Worm (Caenorhabditis elegans): ENCODE measurements around the gene nasp-1.

Gene nasp-1

ce11 chrII:11099841-11100240, 6.6 kb upstream of the nasp-1 start, which contains the start of gene C09H10.4:
Gene C09H10.4, plus strand, starts transcription at chrII:11100141.
- no peak for TF ChIP-seq snu-23 (GFP tag; optimal IDR thresholded peaks at IDR 0.05)
- TF ChIP-seq pax-3 (tag; optimal IDR thresholded peaks at IDR 0.05) = no peak
- no peak for TF ChIP-seq dpl-1 (GFP tag; optimal IDR thresholded peaks at IDR 0.05)
- no peak for TF ChIP-seq lir-3 (tag; optimal IDR thresholded peaks at IDR 0.05; ENCODE audit: poor library complexity)
- TF ChIP-seq tbx-2 (tag; optimal IDR thresholded peaks at IDR 0.05) = no peak
- no peak for TF ChIP-seq efl-1 (optimal IDR thresholded peaks at IDR 0.05)
- no peak for TF ChIP-seq efl-1 (GFP tag; optimal IDR thresholded peaks at IDR 0.05 in 1 of 2)
- no peak for TF ChIP-seq fos-1 (tag; optimal IDR thresholded peaks at IDR 0.05)
- no peak for TF ChIP-seq unc-98 (GFP tag; IDR thresholded peaks at IDR 0.05)
- no peak for TF ChIP-seq pag-3 (tag; optimal IDR thresholded peaks at IDR 0.05; ENCODE audit: borderline replicate concordance, insufficient read depth)
- no peak for TF ChIP-seq lsy-2 (tag; optimal IDR thresholded peaks at IDR 0.05)
- TF ChIP-seq ztf-11 (tag; optimal IDR thresholded peaks at IDR 0.05) = no peak
- TF ChIP-seq pqm-1 (tag; optimal IDR thresholded peaks at IDR 0.05) = no peak
- no peak for TF ChIP-seq jun-1 (tag; optimal IDR thresholded peaks at IDR 0.05)
- no peak for TF ChIP-seq nhr-11 (tag; optimal IDR thresholded peaks at IDR 0.05)
- no peak for TF ChIP-seq unc-30 (tag; optimal IDR thresholded peaks at IDR 0.05)

DNA sequence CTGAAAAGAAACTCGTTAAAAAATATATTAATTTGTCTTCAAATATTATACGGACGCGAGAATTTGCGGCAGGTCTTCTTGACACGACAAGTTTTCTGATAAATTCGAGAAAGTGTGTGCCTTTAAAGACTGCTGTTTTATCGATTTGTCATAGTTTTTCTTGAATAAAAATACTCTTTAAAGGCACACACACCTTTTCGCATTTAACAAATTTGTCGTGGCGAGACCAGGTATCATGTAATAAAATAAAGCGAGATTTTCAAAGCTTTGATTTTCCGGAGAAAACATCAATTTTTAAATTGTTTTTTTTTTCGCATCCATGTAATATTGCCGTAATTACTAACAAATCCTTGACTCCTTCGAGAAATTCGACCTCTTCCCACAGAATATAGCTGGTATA, 5.2 kb upstream of the nasp-1 start:
- TF ChIP-seq mdl-1 (tag; optimal IDR thresholded peaks at IDR 0.05) (no peak), unc-130 (tag; optimal IDR thresholded peaks at IDR 0.05) (no peak), pag-3 (tag; optimal IDR thresholded peaks at IDR 0.05; ENCODE audit: borderline replicate concordance, insufficient read depth) (no peak), lir-3 (tag; optimal IDR thresholded peaks at IDR 0.05; ENCODE audit: poor library complexity) (no peak), nhr-12 (tag; optimal IDR thresholded peaks at IDR 0.05) (no peak), isw-1 (GFP tag; IDR thresholded peaks at IDR 0.05) (no peak), ceh-90 (tag; optimal IDR thresholded peaks at IDR 0.05) (no peak), dsc-1 (tag; optimal IDR thresholded peaks at IDR 0.05) (no peak)

DNA sequence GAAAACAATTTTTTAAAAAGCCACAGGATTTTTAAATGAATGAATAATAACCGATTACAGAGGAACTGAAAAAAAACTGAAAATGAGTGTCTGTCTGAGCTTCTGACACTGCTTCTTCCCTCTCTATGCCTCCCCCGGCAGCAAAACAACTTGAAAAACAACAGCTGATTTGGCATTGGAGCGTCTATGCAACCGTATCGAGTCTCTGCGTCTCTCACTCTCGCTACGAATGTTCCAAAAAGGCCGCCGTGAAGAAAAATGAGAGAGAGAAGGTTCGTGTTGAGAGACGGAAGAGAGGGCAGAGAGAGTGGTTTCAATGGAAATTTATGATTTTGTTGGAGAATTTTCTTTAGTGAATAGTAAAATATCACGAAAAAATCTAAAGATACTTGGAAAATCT, 3.4 kb upstream of the nasp-1 start:
- peak; percentile 80 for TF ChIP-seq nhr-85 (tag)
- TF ChIP-seq hpl-2 (GFP tag; optimal IDR thresholded peaks at IDR 0.05) = no peak
- TF ChIP-seq C04F5.9 (tag; optimal IDR thresholded peaks at IDR 0.05) = no peak
- TF ChIP-seq nhr-71 (tag; optimal IDR thresholded peaks at IDR 0.05) = peak; percentile 71
- no peak for TF ChIP-seq elt-2 (tag; optimal IDR thresholded peaks at IDR 0.05)
- peak; percentile 53 for TF ChIP-seq fkh-8 (tag; optimal IDR thresholded peaks at IDR 0.05)
- TF ChIP-seq ceh-90 (tag; optimal IDR thresholded peaks at IDR 0.05) = no peak
- peak; percentile 58 to 80 (median 73) for TF ChIP-seq dpl-1 (GFP tag; optimal IDR thresholded peaks at IDR 0.05)
- no peak for TF ChIP-seq ces-1 (GFP tag; optimal IDR thresholded peaks at IDR 0.05)
- no peak for TF ChIP-seq egl-27 (tag; optimal IDR thresholded peaks at IDR 0.05)
- TF ChIP-seq lin-15B (tag; optimal IDR thresholded peaks at IDR 0.05) = peak; percentile 10
- no peak for TF ChIP-seq snpc-4 (tag; optimal IDR thresholded peaks at IDR 0.05)
- TF ChIP-seq nhr-19 (GFP tag; conservative IDR thresholded peaks at IDR 0.05) = peak; percentile 6; the same call in 1 of the 2 replicates
- peak; percentile 32 for TF ChIP-seq nhr-77 (tag; optimal IDR thresholded peaks at IDR 0.05)
- peak; percentile 75 for TF ChIP-seq unc-130 (tag; optimal IDR thresholded peaks at IDR 0.05)
- TF ChIP-seq F16B12.6 (tag; optimal IDR thresholded peaks at IDR 0.05) = peak; percentile 37
- TF ChIP-seq sptf-1 (tag; optimal IDR thresholded peaks at IDR 0.05) = no peak
- TF ChIP-seq ceh-82 (tag; optimal IDR thresholded peaks at IDR 0.05) = peak in 2 of 3 experiments; percentile 9 to 73
- TF ChIP-seq pag-3 (tag; optimal IDR thresholded peaks at IDR 0.05; ENCODE audit: borderline replicate concordance, insufficient read depth) = no peak
- no peak for TF ChIP-seq lin-39 (tag; optimal IDR thresholded peaks at IDR 0.05)
- TF ChIP-seq pqm-1 (tag; optimal IDR thresholded peaks at IDR 0.05) = no peak
- peak; percentile 32 for TF ChIP-seq nhr-90 (tag; optimal IDR thresholded peaks at IDR 0.05; ENCODE audit: poor library complexity)
- no peak for TF ChIP-seq unc-98 (GFP tag; IDR thresholded peaks at IDR 0.05)
- TF ChIP-seq blmp-1 (tag; optimal IDR thresholded peaks at IDR 0.05) = peak; percentile 78
- TF ChIP-seq hlh-4 (tag; optimal IDR thresholded peaks at IDR 0.05) = no peak
- TF ChIP-seq ama-1 (optimal IDR thresholded peaks at IDR 0.05) = no peak
- TF ChIP-seq pax-3 (tag; optimal IDR thresholded peaks at IDR 0.05) = peak; percentile 23
- TF ChIP-seq swsn-7 (tag; optimal IDR thresholded peaks at IDR 0.05) = peak; percentile 38
- no peak for TF ChIP-seq ztf-4 (tag; optimal IDR thresholded peaks at IDR 0.05)
- no peak for TF ChIP-seq ceh-63 (GFP tag; optimal IDR thresholded peaks at IDR 0.05)
- TF ChIP-seq irx-1 (tag; optimal IDR thresholded peaks at IDR 0.05) = no peak
- no peak for TF ChIP-seq nhr-12 (tag; optimal IDR thresholded peaks at IDR 0.05)
- TF ChIP-seq lin-13 (GFP tag; optimal IDR thresholded peaks at IDR 0.05) = peak; percentile 55
- TF ChIP-seq fkh-4 (tag; optimal IDR thresholded peaks at IDR 0.05; ENCODE audit: borderline replicate concordance) = no peak
- peak; percentile 82 for TF ChIP-seq mep-1 (tag; optimal IDR thresholded peaks at IDR 0.05)
